Fruit fly (Drosophila melanogaster) whole organism, pupa: ENCODE results near the gene p53.

ENCODE experiments used
- CG10348 ChIP-seq: fragments of 200-800 bp; sonication (Bioruptor generic); IDR thresholded peaks from 2 replicates; pipeline ENCODE4 v1.3.6; 2022; ENCODE audit warnings: missing biosample characterization, missing genetic modification characterization
- CG12605 ChIP-seq: fragments of 200-800 bp; sonication (Bioruptor generic); IDR thresholded peaks from 2 replicates; pipeline ENCODE4 v1.3.6; 2022; ENCODE audit warnings: missing biosample characterization, missing genetic modification characterization
- CG13204 ChIP-seq: fragments of 200-800 bp; sonication (Bioruptor generic); optimal IDR thresholded peaks from 2 replicates; lab custom pipeline; 2018; ENCODE audit warnings: missing biosample characterization, mild to moderate bottlenecking, missing genetic modification characterization, moderate library complexity
- CG14655 ChIP-seq: fragments of 200-800 bp; sonication (Bioruptor generic); optimal IDR thresholded peaks from 3 replicates; lab custom pipeline; 2017; ENCODE audit warnings: mild to moderate bottlenecking, missing biosample characterization, missing genetic modification reagents, missing genetic modification characterization
- CG15710 ChIP-seq: fragments of 200-800 bp; sonication (Bioruptor generic); optimal IDR thresholded peaks from 2 replicates; lab custom pipeline; 2018; ENCODE audit warnings: missing biosample characterization, mild to moderate bottlenecking, missing genetic modification characterization, moderate library complexity
- CG17806 ChIP-seq: fragments of 200-800 bp; sonication (Bioruptor generic); optimal IDR thresholded peaks from 2 replicates; lab custom pipeline; 2018; ENCODE audit warnings: missing biosample characterization, mild to moderate bottlenecking, missing genetic modification characterization, moderate library complexity
- CG32121 ChIP-seq: fragments of 200-800 bp; sonication (Bioruptor generic); IDR thresholded peaks from 2 replicates; pipeline ENCODE4 v1.3.6; 2022; ENCODE audit warnings: missing biosample characterization, missing genetic modification characterization
- CG34367 ChIP-seq: fragments of 200-800 bp; sonication (Bioruptor generic); optimal IDR thresholded peaks from 2 replicates; lab custom pipeline; 2018; ENCODE audit warnings: missing biosample characterization, mild to moderate bottlenecking, missing genetic modification characterization
- CG4496 ChIP-seq: fragments of 200-800 bp; sonication (Bioruptor generic); IDR thresholded peaks from 3 replicates; pipeline ENCODE4 v1.3.6; 2022; ENCODE audit warnings: missing biosample characterization, missing genetic modification characterization
- CG8159 ChIP-seq: fragments of 200-800 bp; sonication (Bioruptor generic); optimal IDR thresholded peaks from 3 replicates; lab custom pipeline; 2018; ENCODE audit warnings: missing biosample characterization, mild to moderate bottlenecking, missing genetic modification characterization, moderate library complexity
- CG8301 ChIP-seq: fragments of 200-800 bp; sonication (Bioruptor generic); optimal IDR thresholded peaks from 2 replicates; lab custom pipeline; 2018; ENCODE audit warnings: missing biosample characterization, mild to moderate bottlenecking, missing genetic modification characterization
- CG9948 ChIP-seq: fragments of 200-800 bp; sonication (Bioruptor generic); optimal IDR thresholded peaks from 2 replicates; lab custom pipeline; 2018; ENCODE audit warnings: missing biosample characterization, mild to moderate bottlenecking, missing genetic modification characterization, moderate library complexity
- D1 ChIP-seq: fragments of 200-800 bp; sonication (Bioruptor generic); optimal IDR thresholded peaks from 2 replicates; lab custom pipeline; 2018; ENCODE audit warnings: missing biosample characterization, mild to moderate bottlenecking, missing genetic modification characterization, moderate library complexity
- EcR ChIP-seq: fragments of 200-800 bp; sonication (Bioruptor generic); optimal IDR thresholded peaks from 3 replicates; lab custom pipeline; 2019; ENCODE audit warnings: missing biosample characterization, missing genetic modification characterization, mild to moderate bottlenecking, moderate library complexity, missing genetic modification reagents
- Ets98B ChIP-seq: fragments of 200-800 bp; sonication (Bioruptor generic); IDR thresholded peaks from 2 replicates; pipeline ENCODE4 v1.3.6; 2022; ENCODE audit warnings: missing biosample characterization, missing genetic modification characterization
- Pif1A ChIP-seq: fragments of 200-800 bp; sonication (Bioruptor generic); optimal IDR thresholded peaks from 3 replicates; lab custom pipeline; 2016; ENCODE audit warnings: missing biosample characterization, missing genetic modification characterization
- Pif1B ChIP-seq: fragments of 200-800 bp; sonication (Bioruptor generic); optimal IDR thresholded peaks from 3 replicates; lab custom pipeline; 2016; ENCODE audit warnings: missing biosample characterization, missing genetic modification characterization
- Snoo ChIP-seq: fragments of 200-800 bp; sonication (Bioruptor generic); optimal IDR thresholded peaks from 3 replicates; lab custom pipeline; 2017; ENCODE audit warnings: missing biosample characterization, mild to moderate bottlenecking, missing genetic modification characterization, inconsistent platforms
- fd96Ca ChIP-seq: fragments of 200-800 bp; sonication (Bioruptor generic); IDR thresholded peaks from 3 replicates; pipeline ENCODE4 v1.3.6; 2022; ENCODE audit warnings: missing biosample characterization, missing genetic modification characterization
- gl ChIP-seq: fragments of 200-800 bp; sonication (Bioruptor generic); optimal IDR thresholded peaks from 2 replicates; lab custom pipeline; 2018; ENCODE audit warnings: missing biosample characterization, mild to moderate bottlenecking, missing genetic modification characterization
- rn ChIP-seq: fragments of 200-800 bp; sonication (Bioruptor generic); IDR thresholded peaks from 2 replicates; pipeline ENCODE4 v1.3.6; 2022; ENCODE audit warnings: missing biosample characterization, missing genetic modification characterization

The p53 gene

dm6 chr3R:23036321-23036720 lies 17.6 kb downstream of the p53 start:
- no peak for TF ChIP-seq CG10348 (GFP tag; lab: Robert Waterston, UW)
- no peak for TF ChIP-seq D1
- TF ChIP-seq Ets98B (GFP tag; lab: Robert Waterston, UW): no peak
- no peak for TF ChIP-seq Snoo (tag; lab: Kevin White, UChicago)
- no peak for TF ChIP-seq CG17806 (tag; lab: Kevin White, UChicago)
- TF ChIP-seq CG34367 (tag; lab: Kevin White, UChicago): no peak
- TF ChIP-seq CG8301 (tag; lab: Kevin White, UChicago): no peak
- no peak for TF ChIP-seq CG14655 (GFP tag; lab: Kevin White, UChicago)
- TF ChIP-seq gl (tag; lab: Kevin White, UChicago): no peak
- TF ChIP-seq CG13204 (GFP tag; lab: Kevin White, UChicago): no peak
- no peak for TF ChIP-seq CG15710
- TF ChIP-seq CG9948 (tag; lab: Kevin White, UChicago): no peak
- TF ChIP-seq Pif1A (GFP tag; lab: Kevin White, UChicago): no peak
- TF ChIP-seq EcR: no peak

DNA sequence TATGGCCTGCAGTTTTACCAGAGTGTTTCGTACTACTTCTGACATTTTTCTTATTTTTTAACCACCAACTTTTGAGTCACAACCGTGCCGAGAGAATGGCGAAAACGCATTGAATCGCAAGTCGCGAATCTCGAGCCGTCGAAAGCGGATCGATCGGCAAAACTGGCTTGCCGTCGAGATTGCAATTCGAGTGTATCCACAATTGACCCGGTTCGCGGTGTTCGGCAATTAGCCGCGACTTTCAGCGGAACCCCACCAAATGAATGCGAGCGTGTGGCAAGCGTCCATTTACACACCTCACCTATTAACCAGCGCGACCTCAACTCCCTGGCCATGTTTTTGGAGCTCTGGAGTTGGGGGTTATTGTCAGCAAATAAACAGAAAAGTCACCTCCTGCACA lies 18.4 kb downstream of the p53 start, which contains the start of gene CG13833:
TSS of gene CG13833 (minus strand) at position 101 of the 400 bp plus-strand sequence.
- TF ChIP-seq fd96Ca (GFP tag; lab: Robert Waterston, UW): 0 out of 3 replicates have a peak, but pooled peaks have one; percentile 44
- no peak for TF ChIP-seq CG10348 (GFP tag; lab: Robert Waterston, UW)
- 0 out of 3 replicates have a peak, but pooled peaks have one; percentile 34 for TF ChIP-seq CG4496 (GFP tag; lab: Robert Waterston, UW)
- TF ChIP-seq gl (tag; lab: Kevin White, UChicago): no peak
- no peak for TF ChIP-seq D1
- TF ChIP-seq CG17806 (tag; lab: Kevin White, UChicago): no peak
- no peak for TF ChIP-seq Pif1A (GFP tag; lab: Kevin White, UChicago)

DNA sequence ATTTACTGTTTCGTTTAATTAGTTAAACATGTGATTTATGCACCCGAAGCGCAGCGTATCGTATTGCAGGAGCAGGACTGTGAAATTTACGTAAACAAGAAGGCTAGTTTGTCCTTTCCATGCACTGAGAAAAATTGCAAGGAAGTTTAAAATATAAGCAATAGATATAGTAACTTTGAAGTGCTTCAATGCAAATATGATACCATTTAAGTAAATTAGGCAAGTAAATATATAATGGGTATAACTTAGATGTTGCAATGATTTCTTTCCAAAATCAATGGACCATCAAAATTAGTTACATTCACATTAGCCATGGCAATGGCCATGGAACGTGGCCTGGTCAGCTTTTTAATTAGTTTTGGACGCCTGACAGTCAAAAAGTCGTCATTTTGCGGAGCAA lies 23.0 kb downstream of the p53 start:
- no peak for TF ChIP-seq CG17806 (tag; lab: Kevin White, UChicago)
- no peak for TF ChIP-seq D1
- no peak for TF ChIP-seq Ets98B (GFP tag; lab: Robert Waterston, UW)
- TF ChIP-seq CG4496 (GFP tag; lab: Robert Waterston, UW): no peak
- TF ChIP-seq fd96Ca (GFP tag; lab: Robert Waterston, UW): no peak
- no peak for TF ChIP-seq Snoo (tag; lab: Kevin White, UChicago)
- TF ChIP-seq CG10348 (GFP tag; lab: Robert Waterston, UW): no peak
- TF ChIP-seq rn (GFP tag; lab: Robert Waterston, UW): no peak
- TF ChIP-seq CG8301 (tag; lab: Kevin White, UChicago): no peak
- no peak for TF ChIP-seq CG9948 (tag; lab: Kevin White, UChicago)
- no peak for TF ChIP-seq CG32121 (GFP tag; lab: Robert Waterston, UW)
- no peak for TF ChIP-seq CG13204 (GFP tag; lab: Kevin White, UChicago)
- no peak for TF ChIP-seq Pif1B

- TF ChIP-seq fd96Ca (GFP tag; lab: Robert Waterston, UW) (0 out of 3 replicates have a peak, but pooled peaks have one; percentile 11), CG4496 (GFP tag; lab: Robert Waterston, UW) (peak; percentile 43; the same call in 1 of the 3 replicates), CG8159 (no peak), Pif1B (no peak), CG9948 (tag; lab: Kevin White, UChicago) (no peak), CG14655 (GFP tag; lab: Kevin White, UChicago) (peak; percentile 34), CG15710 (no peak), rn (GFP tag; lab: Robert Waterston, UW) (no peak), CG12605 (GFP tag; lab: Robert Waterston, UW) (no peak), CG17806 (tag; lab: Kevin White, UChicago) (no peak), EcR (no peak), D1 (no peak), CG8301 (tag; lab: Kevin White, UChicago) (peak; percentile 25), CG10348 (GFP tag; lab: Robert Waterston, UW) (no peak), Ets98B (GFP tag; lab: Robert Waterston, UW) (peak; percentile 49), Pif1A (GFP tag; lab: Kevin White, UChicago) (no peak), CG13204 (GFP tag; lab: Kevin White, UChicago) (no peak), CG32121 (GFP tag; lab: Robert Waterston, UW) (no peak), Snoo (tag; lab: Kevin White, UChicago) (no peak), gl (tag; lab: Kevin White, UChicago) (no peak), CG34367 (tag; lab: Kevin White, UChicago) (no peak)
Observed at dm6 chr3R:23028506-23028905, 25.4 kb downstream of the p53 start.

dm6 chr3R:23027428-23027813 lies 26.5 kb downstream of the p53 start:
- TF ChIP-seq CG34367 (tag; lab: Kevin White, UChicago) (no peak), CG13204 (GFP tag; lab: Kevin White, UChicago) (peak; percentile 15), Snoo (tag; lab: Kevin White, UChicago) (no peak), CG4496 (GFP tag; lab: Robert Waterston, UW) (peak; percentile 9; the same call in 1 of the 3 replicates)
- TF ChIP-seq, all 21 proteins: peak for 2

dm6 chr3R:23026652-23027427 lies 27.0 kb downstream of the p53 start, which contains the start of gene lmd:
Gene lmd, minus strand, starts transcription at chr3R:23026713.
- TF ChIP-seq CG17806 (tag; lab: Kevin White, UChicago) (no peak), CG34367 (tag; lab: Kevin White, UChicago) (no peak), CG14655 (GFP tag; lab: Kevin White, UChicago) (peak; percentile 17), CG13204 (GFP tag; lab: Kevin White, UChicago) (peak; percentile 90), CG8159 (peak; percentile 19)
- TF ChIP-seq, all 21 proteins: peak for 3
